Worm (Caenorhabditis elegans): ENCODE measurements around the gene mlc-1.

The mlc-1 gene

DNA sequence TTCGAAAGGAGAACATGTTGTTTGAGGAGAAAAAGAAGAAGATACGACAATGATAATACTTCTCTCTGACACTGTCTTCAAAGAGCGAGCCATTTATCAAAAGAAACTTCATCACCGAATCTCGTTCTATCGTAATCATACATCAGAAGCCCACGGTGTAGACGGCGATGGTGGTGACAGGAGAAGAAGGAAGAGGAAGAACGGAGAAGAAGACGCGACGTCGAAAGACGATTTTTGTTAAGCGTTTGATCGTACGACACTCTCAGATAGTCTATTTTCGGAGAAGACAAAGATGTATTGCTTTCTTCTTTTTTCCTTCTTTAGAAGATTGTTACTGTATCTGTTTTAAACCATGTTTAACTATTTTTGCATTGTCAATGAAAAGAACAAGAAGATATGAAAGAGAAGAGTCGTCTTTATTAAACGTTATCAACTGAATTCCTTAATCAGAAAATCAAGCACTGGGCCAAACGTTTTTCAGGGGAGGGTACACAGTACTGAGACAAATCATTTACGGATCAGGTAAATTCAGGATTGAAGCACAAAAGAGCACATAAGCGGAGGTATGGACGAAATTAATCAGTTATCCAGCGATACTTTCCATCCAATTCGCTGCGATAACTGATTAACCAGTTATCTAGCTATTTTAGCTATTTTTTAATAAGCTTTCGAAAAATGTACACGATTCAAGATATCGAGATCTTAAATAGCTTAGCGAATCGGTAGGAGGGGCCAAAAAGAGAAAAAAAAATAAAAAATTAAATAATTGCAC, 39.0 kb upstream of the mlc-1 start (continued):
- TF ChIP-seq nhr-25 (tag; optimal IDR thresholded peaks at IDR 0.05; ENCODE audit: borderline replicate concordance, insufficient read depth) (peak; percentile 91), saeg-2 (GFP tag; IDR thresholded peaks at IDR 0.05) (no peak), nhr-10 (tag; optimal IDR thresholded peaks at IDR 0.05) (peak; percentile 5), R02D3.7 (tag; optimal IDR thresholded peaks at IDR 0.05) (no peak), unc-62 (GFP tag; optimal IDR thresholded peaks at IDR 0.05 in 1 of 2) (peak in 1 of 2 experiments; percentile 100), unc-62 (tag; optimal IDR thresholded peaks at IDR 0.05) (peak; percentile 63), hlh-30 (tag; optimal IDR thresholded peaks at IDR 0.05; ENCODE audit: insufficient read depth) (peak; percentile 2), ces-1 (GFP tag; optimal IDR thresholded peaks at IDR 0.05) (no peak), nhr-77 (tag; optimal IDR thresholded peaks at IDR 0.05) (peak; percentile 50), sdz-12 (GFP tag; optimal IDR thresholded peaks at IDR 0.05) (peak; percentile 5), ama-1 (optimal IDR thresholded peaks at IDR 0.05) (peak; percentile 61), ZK337.2 (GFP tag; IDR thresholded peaks at IDR 0.05) (no peak), ceh-20 (GFP tag; IDR thresholded peaks at IDR 0.05) (peak; percentile 77), daf-8 (GFP tag; IDR thresholded peaks at IDR 0.05) (no peak), rbr-2 (tag; optimal IDR thresholded peaks at IDR 0.05) (peak; percentile 11), dpl-1 (GFP tag; optimal IDR thresholded peaks at IDR 0.05) (no peak), tag-97 (GFP tag; IDR thresholded peaks at IDR 0.05) (no peak), ceh-62 (tag; optimal IDR thresholded peaks at IDR 0.05) (no peak), hmg-1.1 (GFP tag; IDR thresholded peaks at IDR 0.05) (no peak), pha-4 (GFP tag; IDR thresholded peaks at IDR 0.05) (no peak), pha-4 (tag; optimal IDR thresholded peaks at IDR 0.05) (no peak), mxl-3 (GFP tag; optimal IDR thresholded peaks at IDR 0.05) (peak; percentile 51)

DNA sequence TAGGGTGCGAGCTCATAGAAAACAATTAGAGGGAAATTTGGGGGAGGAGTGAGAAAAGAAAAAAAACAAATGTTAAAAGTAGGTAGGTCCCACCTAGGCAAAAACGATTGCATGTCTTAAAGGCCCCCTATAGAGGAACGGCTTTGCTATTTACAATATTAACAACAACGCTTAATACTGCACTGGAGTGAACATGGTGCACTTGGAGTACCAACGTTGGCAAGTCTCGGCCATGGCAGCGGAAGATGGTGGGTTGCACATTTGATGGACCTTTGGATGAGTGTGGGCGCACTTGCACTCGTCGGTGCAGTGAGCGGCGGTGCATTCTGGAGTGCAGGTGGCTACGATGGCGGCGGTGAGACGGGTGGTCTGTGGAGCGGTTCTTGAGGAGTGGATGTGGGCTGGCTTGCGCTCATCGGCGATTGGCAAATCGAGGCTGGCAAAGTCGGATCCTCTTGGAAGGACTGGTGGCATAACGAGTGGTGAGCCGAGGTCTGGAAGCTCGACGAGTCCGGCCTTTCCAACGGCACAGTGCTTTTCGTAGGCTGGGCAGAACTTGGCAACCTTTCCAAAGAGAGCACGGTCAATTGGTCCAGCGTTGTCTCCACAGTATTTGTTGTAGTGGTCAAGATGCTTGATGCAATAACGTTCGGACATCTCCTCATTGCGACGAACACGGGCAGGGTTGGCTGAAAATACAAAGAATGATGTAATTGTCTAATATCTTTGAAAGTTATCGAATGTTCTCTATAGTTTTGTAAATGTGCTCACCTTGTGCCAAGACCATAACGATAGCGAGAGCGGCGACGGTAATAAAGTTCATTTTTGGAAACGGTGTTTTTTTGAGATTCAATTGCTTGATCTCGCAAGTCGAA, 38.2 kb upstream of the mlc-1 start:
- no peak for TF ChIP-seq dve-1 (tag; optimal IDR thresholded peaks at IDR 0.05; ENCODE audit: insufficient read depth)
- TF ChIP-seq attf-4 (tag; optimal IDR thresholded peaks at IDR 0.05) = no peak
- 0 out of 2 replicates have a peak, but pooled peaks have one; percentile 14 for TF ChIP-seq lin-38 (GFP tag; IDR thresholded peaks at IDR 0.05)
- TF ChIP-seq nhr-77 (tag; optimal IDR thresholded peaks at IDR 0.05) = no peak
- TF ChIP-seq hlh-30 (tag; optimal IDR thresholded peaks at IDR 0.05; ENCODE audit: insufficient read depth) = peak; percentile 48
- peak; percentile 97 for TF ChIP-seq set-16 (GFP tag; IDR thresholded peaks at IDR 0.05)
- no peak for TF ChIP-seq lin-13 (GFP tag; optimal IDR thresholded peaks at IDR 0.05)
- TF ChIP-seq D1046.2 (GFP tag; IDR thresholded peaks at IDR 0.05) = 0 out of 2 replicates have a peak, but pooled peaks have one; percentile 5
- peak; percentile 24; the same call in 1 of the 2 replicates for TF ChIP-seq lim-7 (GFP tag; IDR thresholded peaks at IDR 0.05)
- TF ChIP-seq nhr-102 (tag; optimal IDR thresholded peaks at IDR 0.05) = peak; percentile 43
- TF ChIP-seq madf-9 (GFP tag; conservative IDR thresholded peaks at IDR 0.05) = no peak
- TF ChIP-seq mes-2 (tag; optimal IDR thresholded peaks at IDR 0.05; ENCODE audit: poor library complexity, severe bottlenecking) = peak; percentile 7
- TF ChIP-seq zip-11 (GFP tag; IDR thresholded peaks at IDR 0.05) = 0 out of 2 replicates have a peak, but pooled peaks have one; percentile 27
- no peak for TF ChIP-seq tra-1 (GFP tag; IDR thresholded peaks at IDR 0.05)
- TF ChIP-seq cey-2 (tag; optimal IDR thresholded peaks at IDR 0.05; ENCODE audit: borderline replicate concordance, insufficient read depth) = no peak
- 0 out of 2 replicates have a peak, but pooled peaks have one; percentile 38 for TF ChIP-seq nhr-42 (GFP tag; IDR thresholded peaks at IDR 0.05)
- no peak for TF ChIP-seq R02D3.7 (tag; optimal IDR thresholded peaks at IDR 0.05)
- no peak for TF ChIP-seq ztf-7 (tag; optimal IDR thresholded peaks at IDR 0.05)
- no peak for TF ChIP-seq dmd-9 (GFP tag; IDR thresholded peaks at IDR 0.05)
- 0 out of 2 replicates have a peak, but pooled peaks have one; percentile 11 for TF ChIP-seq ceh-44 (GFP tag; IDR thresholded peaks at IDR 0.05)
- no peak for TF ChIP-seq hif-1 (tag; optimal IDR thresholded peaks at IDR 0.05)
- TF ChIP-seq nhr-6 (tag; optimal IDR thresholded peaks at IDR 0.05) = peak; percentile 15
- peak; percentile 98 for TF ChIP-seq aha-1 (tag)
- TF ChIP-seq pha-4 (GFP tag; IDR thresholded peaks at IDR 0.05) = no peak
- no peak for TF ChIP-seq pha-4 (tag; optimal IDR thresholded peaks at IDR 0.05)
- peak in 1 of 2 experiments; percentile 30 for TF ChIP-seq lsy-2 (tag; optimal IDR thresholded peaks at IDR 0.05)
- TF ChIP-seq ama-1 (optimal IDR thresholded peaks at IDR 0.05) = peak; percentile 95
- peak; percentile 59 for TF ChIP-seq nhr-48 (tag; optimal IDR thresholded peaks at IDR 0.05)
- TF ChIP-seq saeg-2 (GFP tag; IDR thresholded peaks at IDR 0.05) = 0 out of 2 replicates have a peak, but pooled peaks have one; percentile 61
- TF ChIP-seq sdz-12 (GFP tag; optimal IDR thresholded peaks at IDR 0.05) = no peak
- peak; percentile 58 for TF ChIP-seq mep-1 (tag; optimal IDR thresholded peaks at IDR 0.05)

All from whole organism, L4 larva.